Fruit fly (Drosophila melanogaster): ENCODE measurements around the gene CG10013.

The CG10013 gene

DNA sequence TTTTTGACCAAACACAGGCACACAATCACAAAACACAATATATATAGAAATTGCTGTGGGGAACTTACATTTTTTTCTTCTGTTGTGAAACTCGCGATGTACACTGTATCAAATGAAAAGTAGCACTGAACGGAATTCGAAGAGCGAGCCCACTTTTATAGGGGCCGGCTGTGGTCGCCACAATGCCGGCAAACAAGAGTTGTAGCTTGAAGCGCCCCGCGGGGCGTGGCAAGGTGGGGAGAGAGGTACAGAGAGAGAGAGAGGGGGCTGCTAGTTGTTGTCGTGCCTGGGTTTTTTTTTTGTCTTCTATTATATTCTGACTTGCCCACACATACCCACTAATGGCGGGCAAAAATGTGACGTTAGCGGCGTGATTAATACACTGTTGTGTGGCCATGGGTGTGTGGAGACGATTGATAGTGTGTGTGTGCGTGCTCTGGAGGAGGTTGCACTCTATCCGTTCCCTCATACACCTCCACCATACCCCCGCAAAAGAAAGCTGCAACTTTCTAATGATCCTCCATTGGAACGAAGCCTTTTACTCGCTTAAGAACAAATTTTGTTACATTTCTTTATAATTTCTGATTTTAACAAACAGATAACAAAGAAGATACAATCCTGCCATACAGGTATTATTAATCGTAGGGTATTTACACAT, 45.9 kb downstream of the CG10013 start, which contains the start of gene GstD1 (continued):
- TF ChIP-seq E2f2 (GFP tag; IDR thresholded peaks at IDR 0.05): 0 out of 2 replicates have a peak, but pooled peaks have one; percentile 25
- no peak for TF ChIP-seq MTF-1 (GFP tag; optimal IDR thresholded peaks at IDR 0.05; ENCODE audit: borderline replicate concordance)
- TF ChIP-seq CG6854 (GFP tag; optimal IDR thresholded peaks at IDR 0.05): no peak
- TF ChIP-seq Side (GFP tag; optimal IDR thresholded peaks at IDR 0.05): peak; percentile 2
- peak; percentile 33 for TF ChIP-seq repo (GFP tag; optimal IDR thresholded peaks at IDR 0.05)
- TF ChIP-seq CG42726 (GFP tag; IDR thresholded peaks at IDR 0.05; ENCODE audit: partially characterized antibody): peak; percentile 45; the same call in 1 of the 2 replicates
- peak; percentile 54; the same call in 1 of the 4 replicates for TF ChIP-seq Dll (GFP tag; IDR thresholded peaks at IDR 0.05; ENCODE audit: partially characterized antibody)
- TF ChIP-seq knrl (GFP tag; IDR thresholded peaks at IDR 0.05; ENCODE audit: partially characterized antibody): no peak; the same call in 2 of the 3 replicates
- peak; percentile 66 for TF ChIP-seq kay (GFP tag; optimal IDR thresholded peaks at IDR 0.05)
- TF ChIP-seq dm (GFP tag; optimal IDR thresholded peaks at IDR 0.05): no peak
- TF ChIP-seq CG17568 (GFP tag; optimal IDR thresholded peaks at IDR 0.05): no peak
- no peak for TF ChIP-seq al (GFP tag; IDR thresholded peaks at IDR 0.05)
- no peak for TF ChIP-seq CG9609 (GFP tag; optimal IDR thresholded peaks at IDR 0.05)
- TF ChIP-seq Oli (tag; optimal IDR thresholded peaks at IDR 0.05): peak; percentile 41
- no peak for TF ChIP-seq CG43689 (GFP tag; IDR thresholded peaks at IDR 0.05)
- no peak for TF ChIP-seq Mad (GFP tag; optimal IDR thresholded peaks at IDR 0.05)
- TF ChIP-seq E2f1 (GFP tag; IDR thresholded peaks at IDR 0.05): peak; percentile 51
- TF ChIP-seq Sox100B (GFP tag; optimal IDR thresholded peaks at IDR 0.05): peak; percentile 18
- peak; percentile 36 for TF ChIP-seq Xbp1 (GFP tag; optimal IDR thresholded peaks at IDR 0.05)
- TF ChIP-seq aop (GFP tag; IDR thresholded peaks at IDR 0.05): no peak
- TF ChIP-seq h (optimal IDR thresholded peaks at IDR 0.05): no peak
- no peak for TF ChIP-seq CG1024 (GFP tag; IDR thresholded peaks at IDR 0.05)
- TF ChIP-seq CG1233 (GFP tag; optimal IDR thresholded peaks at IDR 0.05): peak; percentile 4
- peak; percentile 56 for TF ChIP-seq CG18599 (GFP tag; optimal IDR thresholded peaks at IDR 0.05)
- no peak; the same call in none of the 2 replicates for TF ChIP-seq slbo (GFP tag; IDR thresholded peaks at IDR 0.05)
- peak; percentile 42 for TF ChIP-seq CG12155 (GFP tag; optimal IDR thresholded peaks at IDR 0.05)
- TF ChIP-seq sob (GFP tag; IDR thresholded peaks at IDR 0.05): no peak
- no peak for TF ChIP-seq nerfin-2 (GFP tag; IDR thresholded peaks at IDR 0.05; ENCODE audit: partially characterized antibody)
- peak; percentile 49 for TF ChIP-seq CG3995 (GFP tag; optimal IDR thresholded peaks at IDR 0.05)
- no peak for TF ChIP-seq Mrtf (GFP tag; IDR thresholded peaks at IDR 0.05)
- TF ChIP-seq sug (tag; optimal IDR thresholded peaks at IDR 0.05): peak; percentile 56
- peak; percentile 44 for TF ChIP-seq Max (GFP tag; optimal IDR thresholded peaks at IDR 0.05)
- no peak for TF ChIP-seq odd (GFP tag; optimal IDR thresholded peaks at IDR 0.05)
- peak; percentile 21 for TF ChIP-seq ewg (GFP tag; optimal IDR thresholded peaks at IDR 0.05)
- TF ChIP-seq bab2 (GFP tag; optimal IDR thresholded peaks at IDR 0.05): peak; percentile 51
- TF ChIP-seq Six4 (GFP tag; optimal IDR thresholded peaks at IDR 0.05): peak; percentile 33
- TF ChIP-seq CG16815 (GFP tag; optimal IDR thresholded peaks at IDR 0.05): no peak
- peak; percentile 54 for TF ChIP-seq CG30403 (GFP tag; optimal IDR thresholded peaks at IDR 0.05)
- TF ChIP-seq ac (GFP tag; optimal IDR thresholded peaks at IDR 0.05): no peak
- TF ChIP-seq CG4424 (GFP tag; optimal IDR thresholded peaks at IDR 0.05): peak; percentile 8
- no peak for TF ChIP-seq CG10209 (GFP tag; optimal IDR thresholded peaks at IDR 0.05)
- TF ChIP-seq CG11247 (GFP tag; IDR thresholded peaks at IDR 0.05): peak; percentile 43; the same call in 1 of the 2 replicates
- TF ChIP-seq cas (GFP tag; IDR thresholded peaks at IDR 0.05): 0 out of 2 replicates have a peak, but pooled peaks have one; percentile 27
- peak; percentile 5 for TF ChIP-seq trem (tag; optimal IDR thresholded peaks at IDR 0.05)
- no peak for TF ChIP-seq CG5180 (GFP tag; optimal IDR thresholded peaks at IDR 0.05)
- TF ChIP-seq en (GFP tag; optimal IDR thresholded peaks at IDR 0.05): no peak
- peak; percentile 46 for TF ChIP-seq CG8924 (tag; optimal IDR thresholded peaks at IDR 0.05)
- no peak for TF ChIP-seq abd-A (tag; optimal IDR thresholded peaks at IDR 0.05)
- TF ChIP-seq pros (GFP tag; optimal IDR thresholded peaks at IDR 0.05): no peak
- TF ChIP-seq ERR (GFP tag; optimal IDR thresholded peaks at IDR 0.05): peak; percentile 66
